Fruit fly (Drosophila melanogaster): ENCODE results near the gene Rala.

Rala gene

DNA sequence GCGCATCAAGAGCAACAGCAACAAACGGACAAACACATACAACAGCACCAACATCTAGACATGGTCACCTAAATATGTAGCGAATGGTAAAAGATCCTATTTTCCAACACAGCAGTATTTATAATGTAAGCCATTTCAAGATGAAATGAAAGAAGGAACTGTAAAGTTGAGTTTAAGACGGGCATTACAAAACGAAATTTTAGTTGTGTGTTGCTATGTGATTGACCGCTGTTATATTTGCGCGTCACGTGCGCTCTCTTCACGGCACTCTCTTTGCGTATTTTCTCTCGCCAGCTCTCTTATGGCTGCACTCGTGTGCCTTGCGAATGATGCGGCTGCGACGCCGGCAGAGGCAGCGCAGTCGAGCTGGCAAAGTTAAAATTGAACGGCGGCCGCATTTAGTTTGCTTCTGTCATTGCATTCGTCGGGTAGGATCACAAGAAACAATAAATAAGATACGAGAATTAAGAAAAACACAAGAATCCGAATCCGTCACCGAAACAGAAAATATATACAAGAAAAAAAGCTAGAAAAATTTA lies 31.5 kb downstream of the Rala start (continued):
- TF ChIP-seq CG13775 (GFP tag; optimal IDR thresholded peaks at IDR 0.05) (peak; percentile 53), Med (GFP tag) (peak; percentile 91), nerfin-1 (tag; optimal IDR thresholded peaks at IDR 0.05) (peak; percentile 71), pnt (GFP tag; optimal IDR thresholded peaks at IDR 0.05) (peak; percentile 62), CG7745 (tag; optimal IDR thresholded peaks at IDR 0.05) (no peak), CG9797 (GFP tag; optimal IDR thresholded peaks at IDR 0.05) (no peak), CG10431 (GFP tag; optimal IDR thresholded peaks at IDR 0.05) (no peak), salm (tag; optimal IDR thresholded peaks at IDR 0.05) (peak; percentile 55), CG14441 (GFP tag; IDR thresholded peaks at IDR 0.05) (peak; percentile 67), Ets65A (GFP tag) (peak; percentile 81), CG18619 (GFP tag; optimal IDR thresholded peaks at IDR 0.05) (peak; percentile 33), CG14710 (tag; optimal IDR thresholded peaks at IDR 0.05) (peak; percentile 42), CrebB (tag; optimal IDR thresholded peaks at IDR 0.05) (peak; percentile 31), CG13123 (GFP tag; optimal IDR thresholded peaks at IDR 0.05) (peak; percentile 18), CG3726 (GFP tag; IDR thresholded peaks at IDR 0.05) (0 out of 3 replicates have a peak, but pooled peaks have one; percentile 33), ssp (GFP tag; IDR thresholded peaks at IDR 0.05) (no peak), odd (GFP tag; optimal IDR thresholded peaks at IDR 0.05) (peak; percentile 23), Dip3 (GFP tag; optimal IDR thresholded peaks at IDR 0.05) (peak; percentile 31), trem (tag; optimal IDR thresholded peaks at IDR 0.05) (peak; percentile 23), CG18011 (GFP tag; optimal IDR thresholded peaks at IDR 0.05) (no peak), CG17385 (GFP tag; optimal IDR thresholded peaks at IDR 0.05) (peak; percentile 25), CG42726 (GFP tag; IDR thresholded peaks at IDR 0.05; ENCODE audit: partially characterized antibody) (no peak), so (GFP tag; IDR thresholded peaks at IDR 0.05) (0 out of 3 replicates have a peak, but pooled peaks have one; percentile 34), chm (GFP tag; IDR thresholded peaks at IDR 0.05) (peak; percentile 69), ato (GFP tag; IDR thresholded peaks at IDR 0.05; ENCODE audit: partially characterized antibody) (no peak), CG5953 (GFP tag; IDR thresholded peaks at IDR 0.05) (peak; percentile 64; the same call in 1 of the 2 replicates), nau (GFP tag; optimal IDR thresholded peaks at IDR 0.05) (peak; percentile 39), CG14965 (GFP tag; optimal IDR thresholded peaks at IDR 0.05; ENCODE audit: borderline replicate concordance) (no peak), CG33213 (GFP tag; optimal IDR thresholded peaks at IDR 0.05) (peak; percentile 39), slp2 (GFP tag; optimal IDR thresholded peaks at IDR 0.05) (peak; percentile 54), da (GFP tag; optimal IDR thresholded peaks at IDR 0.05) (no peak), HHEX (GFP tag; optimal IDR thresholded peaks at IDR 0.05) (peak; percentile 9), CG7271 (tag; optimal IDR thresholded peaks at IDR 0.05) (no peak), CG17802 (tag; optimal IDR thresholded peaks at IDR 0.05) (peak; percentile 39), CG9437 (GFP tag; optimal IDR thresholded peaks at IDR 0.05) (peak; percentile 31), CG1024 (GFP tag; IDR thresholded peaks at IDR 0.05) (peak; percentile 32; the same call in 1 of the 2 replicates), CG31365 (tag; optimal IDR thresholded peaks at IDR 0.05) (no peak), Bdp1 (GFP tag; optimal IDR thresholded peaks at IDR 0.05) (peak; percentile 24), cas (GFP tag; IDR thresholded peaks at IDR 0.05) (no peak), D19A (tag; optimal IDR thresholded peaks at IDR 0.05) (peak; percentile 55), ro (GFP tag; IDR thresholded peaks at IDR 0.05) (no peak), Dbx (GFP tag; IDR thresholded peaks at IDR 0.05) (no peak), CG1792 (GFP tag; optimal IDR thresholded peaks at IDR 0.05) (no peak), Spps (tag; optimal IDR thresholded peaks at IDR 0.05) (peak; percentile 31), CG11723 (GFP tag; optimal IDR thresholded peaks at IDR 0.05) (no peak), CG14667 (GFP tag; IDR thresholded peaks at IDR 0.05) (0 out of 2 replicates have a peak, but pooled peaks have one; percentile 21), CHES-1-like (GFP tag; optimal IDR thresholded peaks at IDR 0.05) (peak; percentile 28), jumu (GFP tag; optimal IDR thresholded peaks at IDR 0.05) (peak; percentile 64), lab (GFP tag; optimal IDR thresholded peaks at IDR 0.05) (peak; percentile 74), org-1 (GFP tag; optimal IDR thresholded peaks at IDR 0.05) (peak; percentile 69)
